Worm (Caenorhabditis elegans) whole organism, L4 larva: ENCODE results near the gene irld-8.
A peak's percentile ranks its signal among the peaks of the same experiment; 100 is the strongest.

Source experiments
- F26F4.8 ChIP-seq: fragments of 200-800 bp; sonication (Bioruptor generic); conservative IDR thresholded peaks from 2 replicates; pipeline ENCODE4 v1.3.6; 2022; ENCODE audit warnings: missing genetic modification characterization, missing compliant biosample characterization
- F37D6.2 ChIP-seq: sonication (generic microtip); optimal IDR thresholded peaks from 2 replicates; lab custom pipeline; 2016; ENCODE audit warnings: mild to moderate bottlenecking, missing genetic modification characterization, missing compliant biosample characterization
- F49E8.2 ChIP-seq: sonication (generic microtip); optimal IDR thresholded peaks from 2 replicates; lab custom pipeline; 2016; ENCODE audit warnings: missing compliant biosample characterization, mild to moderate bottlenecking, missing genetic modification characterization, borderline replicate concordance
- T20F7.1 ChIP-seq: fragments of 200-800 bp; sonication (Bioruptor generic); optimal IDR thresholded peaks from 2 replicates; lab custom pipeline; 2018; ENCODE audit warnings: mild to moderate bottlenecking, missing genetic modification characterization, missing compliant biosample characterization
- Y48G9A.11 ChIP-seq: fragments of 200-800 bp; sonication (Bioruptor generic); IDR thresholded peaks from 2 replicates; pipeline ENCODE4 v1.3.6; 2022; ENCODE audit warnings: missing genetic modification reagents, missing genetic modification characterization, missing compliant biosample characterization
- aha-1 ChIP-seq: fragments of 150-350 bp; peaks from one replicate; lab custom pipeline; 2014; ENCODE audit warnings: missing biosample characterization, missing genetic modification characterization
- arid-1 ChIP-seq: fragments of 200-800 bp; sonication (Bioruptor generic); conservative IDR thresholded peaks from 2 replicates; pipeline ENCODE4 v1.3.6; 2022; ENCODE audit warnings: missing genetic modification reagents, missing genetic modification characterization, missing compliant biosample characterization
- ceh-20 ChIP-seq: fragments of 200-800 bp; sonication (Bioruptor generic); IDR thresholded peaks from 2 replicates; pipeline ENCODE4 v1.3.6; 2022; ENCODE audit warnings: missing genetic modification reagents, missing genetic modification characterization, missing compliant biosample characterization
- ceh-28 ChIP-seq: fragments of 150-350 bp; optimal IDR thresholded peaks from 2 replicates; lab custom pipeline; 2014; ENCODE audit warnings: missing biosample characterization, missing genetic modification reagents, missing genetic modification characterization
- ceh-44 ChIP-seq: fragments of 200-800 bp; sonication (Bioruptor generic); IDR thresholded peaks from 2 replicates; pipeline ENCODE4 v1.3.6; 2022; ENCODE audit warnings: missing genetic modification reagents, missing genetic modification characterization, missing compliant biosample characterization
- cey-2 ChIP-seq: sonication (generic microtip); optimal IDR thresholded peaks from 3 replicates; lab custom pipeline; 2017; ENCODE audit warnings: missing genetic modification characterization, mild to moderate bottlenecking, missing compliant biosample characterization, antibody characterized with exemption, borderline replicate concordance; ENCODE audit not compliant: insufficient read depth
- daf-12 ChIP-seq: fragments of 150-350 bp; optimal IDR thresholded peaks from 2 replicates; lab custom pipeline; 2014; ENCODE audit warnings: missing biosample characterization, missing genetic modification reagents, missing genetic modification characterization
- daf-8 ChIP-seq: fragments of 200-800 bp; sonication (Bioruptor generic); IDR thresholded peaks from 2 replicates; pipeline ENCODE4 v1.3.6; 2022; ENCODE audit warnings: missing genetic modification characterization, missing compliant biosample characterization
- dmd-6 ChIP-seq: fragments of 200-800 bp; sonication (Bioruptor generic); IDR thresholded peaks from 2 replicates; pipeline ENCODE4 v1.3.6; 2022; ENCODE audit warnings: missing genetic modification reagents, missing genetic modification characterization, missing compliant biosample characterization
- dmd-8 ChIP-seq: fragments of 200-800 bp; sonication (Bioruptor generic); IDR thresholded peaks from 2 replicates; pipeline ENCODE4 v1.3.6; 2022; ENCODE audit warnings: missing genetic modification characterization, missing compliant biosample characterization
- dmd-9 ChIP-seq: fragments of 200-800 bp; sonication (Bioruptor generic); IDR thresholded peaks from 2 replicates; pipeline ENCODE4 v1.3.6; 2022; ENCODE audit warnings: missing genetic modification reagents, missing genetic modification characterization, missing compliant biosample characterization
- dpl-1 ChIP-seq: fragments of 150-350 bp; optimal IDR thresholded peaks from 2 replicates; lab custom pipeline; 2014; ENCODE audit warnings: missing biosample characterization, missing genetic modification reagents, missing genetic modification characterization
- dve-1 ChIP-seq: sonication (generic microtip); optimal IDR thresholded peaks from 2 replicates; lab custom pipeline; 2017; ENCODE audit warnings: antibody characterized with exemption, mild to moderate bottlenecking, missing genetic modification characterization, missing compliant biosample characterization; ENCODE audit not compliant: insufficient read depth
- fkh-10 ChIP-seq: fragments of 150-350 bp; optimal IDR thresholded peaks from 2 replicates; lab custom pipeline; 2014; ENCODE audit warnings: missing biosample characterization, missing genetic modification reagents, missing genetic modification characterization
- hmg-1.1 ChIP-seq: fragments of 200-800 bp; sonication (Bioruptor generic); IDR thresholded peaks from 2 replicates; pipeline ENCODE4 v1.3.6; 2022; ENCODE audit warnings: missing genetic modification reagents, missing genetic modification characterization, missing compliant biosample characterization
- jun-1 ChIP-seq: fragments of 150-350 bp; optimal IDR thresholded peaks from 2 replicates; lab custom pipeline; 2014; ENCODE audit warnings: missing biosample characterization, missing genetic modification reagents, missing genetic modification characterization
- madf-9 ChIP-seq: fragments of 200-800 bp; sonication (Bioruptor generic); conservative IDR thresholded peaks from 2 replicates; pipeline ENCODE4 v1.3.6; 2022; ENCODE audit warnings: missing genetic modification reagents, missing genetic modification characterization, missing compliant biosample characterization
- mdl-1 ChIP-seq, 2 experiments: fragments of 150-350 bp in 1 of 2; sonication (generic microtip) in 1 of 2; optimal IDR thresholded peaks; 2 replicates each; lab custom pipeline; 2014 to 2017; ENCODE audit warnings: missing biosample characterization in 2 of 2, missing genetic modification characterization in 2 of 2
- mxl-3 ChIP-seq: fragments of 200-800 bp; sonication (Bioruptor generic); optimal IDR thresholded peaks from 2 replicates; lab custom pipeline; 2018; ENCODE audit warnings: mild to moderate bottlenecking, missing genetic modification characterization, missing compliant biosample characterization
- nhr-111 ChIP-seq: fragments of 200-800 bp; sonication (Bioruptor generic); optimal IDR thresholded peaks from 2 replicates; lab custom pipeline; 2018; ENCODE audit warnings: mild to moderate bottlenecking, missing genetic modification characterization, missing compliant biosample characterization
- nhr-237 ChIP-seq: sonication (generic microtip); optimal IDR thresholded peaks from 2 replicates; lab custom pipeline; 2017; ENCODE audit warnings: missing biosample characterization, missing genetic modification characterization
- nhr-25 ChIP-seq: sonication (generic microtip); optimal IDR thresholded peaks from 2 replicates; lab custom pipeline; 2017; ENCODE audit warnings: missing genetic modification characterization, mild to moderate bottlenecking, missing compliant biosample characterization, antibody characterized with exemption, moderate library complexity, borderline replicate concordance; ENCODE audit not compliant: insufficient read depth
- nhr-28 ChIP-seq: fragments of 150-350 bp; optimal IDR thresholded peaks from 2 replicates; lab custom pipeline; 2014; ENCODE audit warnings: missing biosample characterization, missing genetic modification characterization
- nhr-42 ChIP-seq: fragments of 200-800 bp; sonication (Bioruptor generic); IDR thresholded peaks from 2 replicates; pipeline ENCODE4 v1.3.6; 2022; ENCODE audit warnings: missing genetic modification characterization, missing compliant biosample characterization
- nhr-48 ChIP-seq: sonication (generic microtip); optimal IDR thresholded peaks from 2 replicates; lab custom pipeline; 2016; ENCODE audit warnings: mild to moderate bottlenecking, missing genetic modification characterization, missing compliant biosample characterization
- nhr-76 ChIP-seq: fragments of 150-350 bp; optimal IDR thresholded peaks from 2 replicates; lab custom pipeline; 2014; ENCODE audit warnings: missing biosample characterization, missing genetic modification characterization
- sdz-12 ChIP-seq: fragments of 200-800 bp; sonication (Bioruptor generic); optimal IDR thresholded peaks from 2 replicates; lab custom pipeline; 2018; ENCODE audit warnings: mild to moderate bottlenecking, missing genetic modification characterization, missing compliant biosample characterization
- skn-1 ChIP-seq: fragments of 150-350 bp; optimal IDR thresholded peaks from 2 replicates; lab custom pipeline; 2014; ENCODE audit warnings: missing biosample characterization, missing genetic modification characterization
- snpc-4 ChIP-seq: fragments of 150-350 bp; optimal IDR thresholded peaks from 2 replicates; lab custom pipeline; 2014; ENCODE audit warnings: missing biosample characterization, missing genetic modification characterization
- tra-1 ChIP-seq: fragments of 200-800 bp; sonication (Bioruptor generic); IDR thresholded peaks from 2 replicates; pipeline ENCODE4 v1.3.6; 2022; ENCODE audit warnings: missing genetic modification reagents, missing genetic modification characterization, missing compliant biosample characterization
- unc-39 ChIP-seq: sonication (generic microtip); optimal IDR thresholded peaks from 2 replicates; lab custom pipeline; 2017; ENCODE audit warnings: missing biosample characterization, missing genetic modification characterization
- unc-62 ChIP-seq, 3 experiments: fragments of 150-350 bp in 1 of 3; sonication (generic microtip); optimal IDR thresholded peaks in 2 of 3; peaks in 1 of 3; 1 replicate in 1 of 3; 2 replicates in 2 of 3; lab custom pipeline; 2014 to 2017; ENCODE audit warnings: missing biosample characterization in 3 of 3, missing genetic modification characterization in 3 of 3, missing genetic modification reagents in 3 of 3, missing genotype in 1 of 3
- zag-1 ChIP-seq: fragments of 150-350 bp; optimal IDR thresholded peaks from 2 replicates; lab custom pipeline; 2014; ENCODE audit warnings: missing biosample characterization, missing genetic modification characterization
- zfp-2 ChIP-seq: sonication (generic microtip); optimal IDR thresholded peaks from 2 replicates; lab custom pipeline; 2016; ENCODE audit warnings: mild to moderate bottlenecking, missing genetic modification characterization, missing compliant biosample characterization
- zip-2 ChIP-seq: fragments of 150-350 bp; optimal IDR thresholded peaks from 2 replicates; lab custom pipeline; 2014; ENCODE audit warnings: missing biosample characterization, missing genetic modification characterization
- ztf-11 ChIP-seq: fragments of 150-350 bp; optimal IDR thresholded peaks from 2 replicates; lab custom pipeline; 2014; ENCODE audit warnings: missing biosample characterization, missing genetic modification characterization
- ztf-7 ChIP-seq: fragments of 150-350 bp; optimal IDR thresholded peaks from 2 replicates; lab custom pipeline; 2014; ENCODE audit warnings: missing biosample characterization, missing genetic modification characterization

The irld-8 gene

ce11 chrIV:8102231-8102630 lies 13.3 kb upstream of the irld-8 start, which contains the start of gene Y42H9AR.5:
Y42H9AR.5 (plus strand) TSS chrIV:8102531.
- no peak for TF ChIP-seq dpl-1 (GFP tag; lab: Kevin White, UChicago)
- TF ChIP-seq aha-1 (tag; lab: Kevin White, UChicago): peak; percentile 12
- no peak for TF ChIP-seq F37D6.2 (tag; lab: Kevin White, UChicago)
- no peak for TF ChIP-seq ceh-44
- peak in 1 of 2 experiments; percentile 9 for TF ChIP-seq mdl-1 (tag; optimal IDR thresholded peaks at IDR 0.05; lab: Kevin White, UChicago)
- no peak for TF ChIP-seq daf-12
- TF ChIP-seq, all 104 proteins: peak for 2

- no peak for TF ChIP-seq cey-2 (tag; lab: Kevin White, UChicago)
- no peak for TF ChIP-seq nhr-28 (tag; lab: Kevin White, UChicago)
- TF ChIP-seq nhr-48: peak; percentile 9
- peak; percentile 59; the same call in 1 of the 2 replicates for TF ChIP-seq dmd-6
- TF ChIP-seq zag-1 (tag; lab: Kevin White, UChicago): no peak
- peak in 1 of 2 experiments; percentile 81 for TF ChIP-seq unc-62 (GFP tag; optimal IDR thresholded peaks at IDR 0.05 in 1 of 2; lab: Kevin White, UChicago)
- no peak for TF ChIP-seq unc-62 (tag; optimal IDR thresholded peaks at IDR 0.05; lab: Kevin White, UChicago)
- peak; percentile 73 for TF ChIP-seq mxl-3 (GFP tag; lab: Kevin White, UChicago)
These were observed 12.4 kb upstream of the irld-8 start for ce11 chrIV:8103196-8103595.

- TF ChIP-seq unc-62 (GFP tag; optimal IDR thresholded peaks at IDR 0.05 in 1 of 2; lab: Kevin White, UChicago): peak in 1 of 2 experiments; percentile 94
- no peak for TF ChIP-seq unc-62 (tag; optimal IDR thresholded peaks at IDR 0.05; lab: Kevin White, UChicago)
- TF ChIP-seq fkh-10 (GFP tag; lab: Kevin White, UChicago): no peak
- no peak for TF ChIP-seq nhr-25 (tag; lab: Kevin White, UChicago)
- TF ChIP-seq jun-1: no peak
These were observed 10.5 kb upstream of the irld-8 start for ce11 chrIV:8105083-8105482.

- TF ChIP-seq zip-2 (tag; lab: Kevin White, UChicago): no peak
- no peak for TF ChIP-seq nhr-25 (tag; lab: Kevin White, UChicago)
- TF ChIP-seq zfp-2: no peak
- TF ChIP-seq dmd-8: no peak
These were observed 8.1 kb upstream of the irld-8 start, which contains the start of gene rabs-5 for ce11 chrIV:8107502-8107901. rabs-5 (minus strand) TSS chrIV:8107602.

ce11 chrIV:8112187-8112586 lies 3.4 kb upstream of the irld-8 start, which contains the start of gene Y42H9AR.4:
Y42H9AR.4 (minus strand) TSS chrIV:8112218.
- 0 out of 2 replicates have a peak, but pooled peaks have one; percentile 8 for TF ChIP-seq madf-9 (GFP tag; lab: Robert Waterston, UW)
- TF ChIP-seq dve-1: peak; percentile 34
- TF ChIP-seq hmg-1.1 (GFP tag; lab: Robert Waterston, UW): peak; percentile 60; the same call in 1 of the 2 replicates
- no peak for TF ChIP-seq ztf-11 (tag; lab: Kevin White, UChicago)
- no peak for TF ChIP-seq skn-1 (tag; lab: Kevin White, UChicago)
- TF ChIP-seq daf-12: no peak
- no peak for TF ChIP-seq daf-8 (GFP tag; lab: Robert Waterston, UW)
- peak; percentile 45 for TF ChIP-seq nhr-48
- TF ChIP-seq ceh-44: no peak
- TF ChIP-seq dmd-6: no peak
- TF ChIP-seq F49E8.2 (tag; lab: Kevin White, UChicago): no peak
- no peak for TF ChIP-seq nhr-237 (tag; lab: Kevin White, UChicago)
- TF ChIP-seq F37D6.2 (tag; lab: Kevin White, UChicago): no peak
- no peak for TF ChIP-seq F26F4.8
- TF ChIP-seq tra-1 (GFP tag; lab: Robert Waterston, UW): no peak
- TF ChIP-seq nhr-111 (GFP tag; lab: Kevin White, UChicago): no peak
- no peak for TF ChIP-seq dmd-8
- TF ChIP-seq ceh-20 (GFP tag; lab: Robert Waterston, UW): no peak
- no peak for TF ChIP-seq nhr-42 (GFP tag; lab: Robert Waterston, UW)
- no peak for TF ChIP-seq T20F7.1 (GFP tag; lab: Kevin White, UChicago)
- no peak for TF ChIP-seq nhr-76 (tag; lab: Kevin White, UChicago)
- no peak for TF ChIP-seq sdz-12
- TF ChIP-seq ztf-7: no peak
- no peak for TF ChIP-seq dmd-9 (GFP tag; lab: Robert Waterston, UW)
- no peak for TF ChIP-seq ceh-28 (tag; lab: Kevin White, UChicago)
- no peak for TF ChIP-seq snpc-4 (tag; lab: Kevin White, UChicago)
- TF ChIP-seq unc-39: no peak
- TF ChIP-seq Y48G9A.11 (GFP tag; lab: Robert Waterston, UW): no peak
- no peak for TF ChIP-seq zag-1 (tag; lab: Kevin White, UChicago)
- TF ChIP-seq aha-1 (tag; lab: Kevin White, UChicago): no peak
- 0 out of 2 replicates have a peak, but pooled peaks have one; percentile 4 for TF ChIP-seq arid-1 (GFP tag; lab: Robert Waterston, UW)
